Worm (Caenorhabditis elegans) whole organism, L4/young adult: ENCODE measurements around the gene srh-145.

Experiments
- W03F9.2 ChIP-seq: fragments of 150-350 bp; optimal IDR thresholded peaks from 2 replicates; lab custom pipeline; 2014; ENCODE audit warnings: missing biosample characterization, missing genetic modification characterization
- dao-5 ChIP-seq: sonication (generic microtip); optimal IDR thresholded peaks from 2 replicates; lab custom pipeline; 2016; ENCODE audit warnings: missing genotype, missing genetic modification characterization, moderate library complexity, missing compliant biosample characterization
- him-1 ChIP-seq: sonication (generic microtip); optimal IDR thresholded peaks from 2 replicates; lab custom pipeline; 2016; ENCODE audit warnings: missing genotype, missing genetic modification reagents, missing genetic modification characterization, missing compliant biosample characterization

DNA sequence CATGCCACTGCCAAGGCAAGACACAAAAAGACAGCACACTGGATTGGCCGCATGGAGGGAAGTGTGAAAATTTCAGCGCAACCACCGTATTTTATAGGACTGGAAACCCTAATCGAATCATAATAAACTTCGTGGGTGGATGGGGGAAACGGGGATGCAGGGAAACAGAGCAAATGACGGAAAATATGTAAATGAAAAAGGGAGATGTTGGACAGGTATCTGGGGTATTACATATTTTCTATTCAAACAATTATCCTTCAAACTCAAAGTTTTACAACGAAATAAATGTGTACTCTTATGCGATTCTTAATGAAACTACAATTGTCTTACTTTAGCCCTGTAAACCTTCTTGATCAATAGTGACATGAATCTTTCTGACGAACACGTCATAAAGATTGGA, 9.3 kb downstream of the srh-145 start, which contains the start of gene F26D2.16:
- TF ChIP-seq him-1 (no peak), dao-5 (tag; lab: Kevin White, UChicago) (no peak), W03F9.2 (tag; lab: Kevin White, UChicago) (no peak)
